Fruit fly (Drosophila melanogaster) whole organism, wandering third instar larva: Measurements from ENCODE around the gene CG42590.
A peak's percentile ranks its signal among the peaks of the same experiment; 100 is the strongest.

Experiments used
- Abd-B ChIP-seq: fragments of >200 bp; optimal IDR thresholded peaks from 2 replicates; lab custom pipeline; 2017; ENCODE audit warnings: missing biosample characterization, missing genetic modification characterization
- CG9705 ChIP-seq: fragments of 200-800 bp; sonication (Bioruptor generic); optimal IDR thresholded peaks from 2 replicates; lab custom pipeline; 2018; ENCODE audit warnings: missing biosample characterization, mild to moderate bottlenecking, missing genetic modification characterization
- CrebA ChIP-seq: fragments of 200-800 bp; sonication (Bioruptor generic); optimal IDR thresholded peaks from 2 replicates; lab custom pipeline; 2016; ENCODE audit warnings: missing biosample characterization, mild to moderate bottlenecking, missing genetic modification characterization, borderline replicate concordance
- Dfd ChIP-seq: fragments of >200 bp; optimal IDR thresholded peaks from 2 replicates; lab custom pipeline; 2017; ENCODE audit warnings: missing biosample characterization, missing genetic modification characterization
- Dif ChIP-seq: fragments of 200-275, 200-300 bp; sonication (Bioruptor generic); optimal IDR thresholded peaks from 2 replicates; lab custom pipeline; 2018; ENCODE audit warnings: missing biosample characterization, missing genetic modification characterization; ENCODE audit not compliant: partially characterized antibody
- GATAd ChIP-seq: sonication (Bioruptor generic); optimal IDR thresholded peaks from 2 replicates; lab custom pipeline; 2016; ENCODE audit warnings: missing biosample characterization, missing genetic modification characterization
- HLH106 ChIP-seq: fragments of 200-800 bp; optimal IDR thresholded peaks from 3 replicates; lab custom pipeline; 2019; ENCODE audit warnings: missing biosample characterization, mild to moderate bottlenecking, missing genetic modification characterization, moderate library complexity
- Hnf4 ChIP-seq: fragments of 200-800 bp; sonication (Bioruptor generic); optimal IDR thresholded peaks from 2 replicates; lab custom pipeline; 2016; ENCODE audit warnings: missing biosample characterization, mild to moderate bottlenecking, missing genetic modification characterization
- Hr78 ChIP-seq: fragments of >200 bp; optimal IDR thresholded peaks from 2 replicates; lab custom pipeline; 2017; ENCODE audit warnings: missing biosample characterization, missing genetic modification characterization
- Jra ChIP-seq: sonication (Bioruptor generic); optimal IDR thresholded peaks from 2 replicates; lab custom pipeline; 2016; ENCODE audit warnings: missing biosample characterization, missing genetic modification characterization
- Mio ChIP-seq: sonication (Bioruptor generic); optimal IDR thresholded peaks from 2 replicates; lab custom pipeline; 2016; ENCODE audit warnings: missing biosample characterization, missing genetic modification characterization
- Myc ChIP-seq: fragments of >200 bp; optimal IDR thresholded peaks from 2 replicates; lab custom pipeline; 2017
- N ChIP-seq: fragments of >200 bp; optimal IDR thresholded peaks from 2 replicates; lab custom pipeline; 2018; ENCODE audit warnings: missing biosample characterization, missing external identifiers, missing genetic modification characterization
- OdsH ChIP-seq: fragments of 200-800 bp; sonication (Bioruptor generic); optimal IDR thresholded peaks from 2 replicates; lab custom pipeline; 2016; ENCODE audit warnings: missing biosample characterization, mild to moderate bottlenecking, missing genetic modification characterization
- Rel ChIP-seq, 2 experiments: fragments of 200-800 bp; sonication (Bioruptor generic) in 1 of 2; optimal IDR thresholded peaks; 2 replicates in 1 of 2; 3 replicates in 1 of 2; lab custom pipeline; 2016 to 2019; ENCODE audit warnings: mild to moderate bottlenecking in 2 of 2, missing biosample characterization in 2 of 2, missing genetic modification characterization in 2 of 2, moderate library complexity in 1 of 2
- Sp1 ChIP-seq: fragments of 200-800 bp; sonication (Bioruptor generic); optimal IDR thresholded peaks from 3 replicates; lab custom pipeline; 2019; ENCODE audit warnings: missing biosample characterization, mild to moderate bottlenecking, missing genetic modification characterization, moderate library complexity
- Vsx2 ChIP-seq: fragments of 200-300, 225-300 bp; sonication (Bioruptor generic); optimal IDR thresholded peaks from 2 replicates; lab custom pipeline; 2018; ENCODE audit warnings: missing biosample characterization, missing genetic modification characterization; ENCODE audit not compliant: partially characterized antibody
- br ChIP-seq: fragments of 200-800 bp; sonication (Bioruptor generic); optimal IDR thresholded peaks from 2 replicates; lab custom pipeline; 2016; ENCODE audit warnings: missing biosample characterization, missing genetic modification characterization
- dl ChIP-seq, 2 experiments: fragments of 175-275, 200-275 bp in 1 of 2; fragments of 200-275 bp in 1 of 2; sonication (Bioruptor generic); optimal IDR thresholded peaks; lab custom pipeline; 2018; ENCODE audit warnings: mild to moderate bottlenecking in 2 of 2, missing biosample characterization in 2 of 2, missing genetic modification characterization in 2 of 2, moderate library complexity in 2 of 2; ENCODE audit not compliant: partially characterized antibody in 2 of 2, insufficient read depth in 1 of 2
- dmrt93B ChIP-seq: fragments of 200-800 bp; sonication (Bioruptor generic); optimal IDR thresholded peaks from 2 replicates; lab custom pipeline; 2018; ENCODE audit warnings: missing biosample characterization, mild to moderate bottlenecking, missing genetic modification characterization
- dsf ChIP-seq: sonication (Bioruptor generic); optimal IDR thresholded peaks from 2 replicates; lab custom pipeline; 2016; ENCODE audit warnings: missing biosample characterization, missing genetic modification characterization, borderline replicate concordance
- ey ChIP-seq: fragments of 200-800 bp; sonication (Bioruptor generic); optimal IDR thresholded peaks from 2 replicates; lab custom pipeline; 2016; ENCODE audit warnings: missing biosample characterization, missing genetic modification characterization
- foxo ChIP-seq, 2 experiments: fragments of 200-800 bp; sonication (Bioruptor generic); optimal IDR thresholded peaks; 2 replicates in 1 of 2; 3 replicates in 1 of 2; lab custom pipeline; 2016 to 2017; ENCODE audit warnings: missing biosample characterization in 2 of 2, missing genetic modification characterization in 2 of 2
- fru ChIP-seq: fragments of 200-800 bp; sonication (Bioruptor generic); optimal IDR thresholded peaks from 3 replicates; lab custom pipeline; 2016; ENCODE audit warnings: missing biosample characterization, mild to moderate bottlenecking, missing genetic modification characterization
- jim ChIP-seq: fragments of 175-275, 200-325 bp; sonication (Bioruptor generic); optimal IDR thresholded peaks from 2 replicates; lab custom pipeline; 2016; ENCODE audit warnings: missing biosample characterization, mild to moderate bottlenecking, missing genetic modification characterization
- lola ChIP-seq: fragments of >200 bp; optimal IDR thresholded peaks from 2 replicates; lab custom pipeline; 2017; ENCODE audit warnings: missing biosample characterization, missing genetic modification characterization
- pan ChIP-seq: fragments of >200 bp; optimal IDR thresholded peaks from 2 replicates; lab custom pipeline; 2017
- psq ChIP-seq: fragments of 200-800 bp; sonication (Bioruptor generic); optimal IDR thresholded peaks from 3 replicates; lab custom pipeline; 2017; ENCODE audit warnings: missing biosample characterization, mild to moderate bottlenecking, missing genetic modification characterization, moderate library complexity
- rgr ChIP-seq: fragments of 200-800 bp; sonication (Bioruptor generic); optimal IDR thresholded peaks from 3 replicates; lab custom pipeline; 2016; ENCODE audit warnings: missing biosample characterization, mild to moderate bottlenecking, missing genetic modification characterization
- sv ChIP-seq: fragments of 200-800 bp; sonication (Bioruptor generic); optimal IDR thresholded peaks from 3 replicates; lab custom pipeline; 2016; ENCODE audit warnings: missing biosample characterization, missing genetic modification characterization
- tai ChIP-seq: sonication (Bioruptor generic); optimal IDR thresholded peaks from 2 replicates; lab custom pipeline; 2016; ENCODE audit warnings: missing biosample characterization, missing genetic modification characterization
- usp ChIP-seq: fragments of >200 bp; optimal IDR thresholded peaks from 2 replicates; lab custom pipeline; 2017; ENCODE audit warnings: missing biosample characterization, missing genetic modification characterization
- woc ChIP-seq: sonication (Bioruptor generic); optimal IDR thresholded peaks from 2 replicates; lab custom pipeline; 2016; ENCODE audit warnings: missing biosample characterization, mild to moderate bottlenecking, missing genetic modification characterization

Gene CG42590

DNA sequence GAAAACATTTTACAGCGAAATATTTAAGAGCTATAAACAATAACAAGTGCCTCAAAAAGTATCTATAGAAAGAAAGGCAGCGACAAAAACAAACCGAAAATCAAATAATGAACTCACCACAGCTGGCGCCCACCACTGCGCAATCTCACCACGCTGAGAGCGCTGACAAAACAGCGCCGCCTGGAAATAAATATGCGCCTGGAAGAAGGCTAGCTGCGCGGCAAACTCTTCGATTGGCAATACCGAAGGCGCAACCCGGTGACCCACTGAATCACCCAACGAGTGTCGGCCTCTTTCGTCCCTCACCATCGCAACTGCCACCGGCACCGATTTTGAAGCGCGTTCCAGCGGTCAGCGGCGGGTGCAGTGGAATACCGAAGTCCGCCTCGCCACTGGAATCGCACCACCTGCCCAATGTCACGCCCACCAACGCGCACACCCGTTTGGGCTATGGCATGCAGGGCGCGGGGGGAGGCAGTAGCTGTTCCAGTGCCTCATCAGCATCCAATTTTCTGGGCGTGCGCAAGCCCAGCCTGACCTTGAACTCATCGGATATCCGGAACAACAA, 2.7 kb upstream of the CG42590 start:
- TF ChIP-seq N (GFP tag; lab: Kevin White, UChicago) (peak; percentile 53), dmrt93B (GFP tag; lab: Kevin White, UChicago) (no peak), Rel (GFP tag; optimal IDR thresholded peaks at IDR 0.05; lab: Kevin White, UChicago) (no peak), Rel (tag; optimal IDR thresholded peaks at IDR 0.05; lab: Kevin White, UChicago) (no peak), OdsH (GFP tag; lab: Kevin White, UChicago) (no peak), usp (GFP tag; lab: Kevin White, UChicago) (no peak), ey (GFP tag; lab: Kevin White, UChicago) (no peak), Hnf4 (no peak), sv (no peak), CrebA (GFP tag; lab: Kevin White, UChicago) (no peak), rgr (GFP tag; lab: Kevin White, UChicago) (no peak), dl (GFP tag; optimal IDR thresholded peaks at IDR 0.05; lab: Kevin White, UChicago; ENCODE audit: insufficient read depth in 1 of 2, partially characterized antibody in 2 of 2) (no peak), HLH106 (tag; lab: Kevin White, UChicago) (no peak), CG9705 (GFP tag; lab: Kevin White, UChicago) (no peak), fru (GFP tag; lab: Kevin White, UChicago) (no peak), woc (GFP tag; lab: Kevin White, UChicago) (no peak), pan (lab: Kevin White, UChicago) (no peak), Sp1 (no peak), Jra (no peak), Myc (lab: Kevin White, UChicago) (peak; percentile 81), Mio (GFP tag; lab: Kevin White, UChicago) (no peak), dsf (no peak), Hr78 (no peak), Abd-B (GFP tag; lab: Kevin White, UChicago) (peak; percentile 57)

DNA sequence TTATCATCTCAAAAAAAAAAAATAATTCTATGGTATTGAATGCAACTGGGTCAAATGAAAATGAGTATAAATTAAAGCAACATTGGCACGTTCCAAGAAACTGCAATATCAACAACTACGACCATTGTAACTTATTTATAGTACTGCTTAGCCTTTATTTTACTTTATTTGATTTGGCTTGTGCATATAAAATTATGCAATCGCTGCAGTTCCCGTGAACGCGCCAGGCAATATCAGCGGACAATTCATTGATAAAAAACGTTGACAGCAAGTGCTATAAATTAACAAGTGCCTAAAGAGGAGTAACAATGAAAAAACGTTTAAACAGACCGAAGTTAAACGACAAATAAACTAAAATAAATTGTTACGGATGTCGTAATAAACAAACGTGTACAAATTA, 2.1 kb upstream of the CG42590 start:
- TF ChIP-seq tai (GFP tag; lab: Kevin White, UChicago), result no peak
- TF ChIP-seq rgr (GFP tag; lab: Kevin White, UChicago), result no peak
- TF ChIP-seq Hr78, result no peak
- TF ChIP-seq Rel (GFP tag; optimal IDR thresholded peaks at IDR 0.05; lab: Kevin White, UChicago), result no peak
- TF ChIP-seq Rel (tag; optimal IDR thresholded peaks at IDR 0.05; lab: Kevin White, UChicago), result no peak
- TF ChIP-seq psq (GFP tag; lab: Kevin White, UChicago), result no peak
- TF ChIP-seq ey (GFP tag; lab: Kevin White, UChicago), result no peak
- no peak for TF ChIP-seq fru (GFP tag; lab: Kevin White, UChicago)
- no peak for TF ChIP-seq Dif
- no peak for TF ChIP-seq N (GFP tag; lab: Kevin White, UChicago)
- no peak for TF ChIP-seq br
- TF ChIP-seq jim, result no peak
- TF ChIP-seq woc (GFP tag; lab: Kevin White, UChicago), result no peak
- TF ChIP-seq Dfd (GFP tag; lab: Kevin White, UChicago), result no peak
- TF ChIP-seq Abd-B (GFP tag; lab: Kevin White, UChicago), result no peak
- TF ChIP-seq, all 38 proteins: peak for 0

DNA sequence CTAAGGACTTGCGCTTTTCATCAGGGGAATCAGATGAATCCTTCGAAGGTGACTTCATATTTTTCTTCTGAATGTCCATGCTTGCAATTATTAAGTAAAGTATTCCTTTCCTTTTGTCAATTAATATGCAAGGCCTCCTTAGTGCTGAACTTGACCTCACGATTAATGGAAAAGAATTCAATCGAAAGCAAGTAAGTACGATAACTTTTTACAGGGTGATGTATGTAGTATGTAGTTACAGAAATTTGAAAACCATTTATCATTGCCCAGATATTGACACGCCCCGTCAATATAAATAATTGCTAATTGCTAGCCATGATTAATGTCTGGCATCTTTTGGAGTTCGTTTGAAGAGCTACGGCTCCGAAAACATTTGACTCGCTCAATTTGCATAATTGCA, 793 bp upstream of the CG42590 start, which contains the start of gene CG42591:
Gene CG42591 (minus strand): TSS at position 101 of the 400 bp plus-strand sequence.
- TF ChIP-seq woc (GFP tag; lab: Kevin White, UChicago) (no peak), dmrt93B (GFP tag; lab: Kevin White, UChicago) (no peak), rgr (GFP tag; lab: Kevin White, UChicago) (no peak), ey (GFP tag; lab: Kevin White, UChicago) (no peak), Myc (lab: Kevin White, UChicago) (no peak), HLH106 (tag; lab: Kevin White, UChicago) (no peak), jim (no peak), lola (GFP tag; lab: Kevin White, UChicago) (no peak), foxo (GFP tag; optimal IDR thresholded peaks at IDR 0.05; lab: Kevin White, UChicago) (no peak), OdsH (GFP tag; lab: Kevin White, UChicago) (no peak), GATAd (GFP tag; lab: Kevin White, UChicago) (no peak), CrebA (GFP tag; lab: Kevin White, UChicago) (no peak), psq (GFP tag; lab: Kevin White, UChicago) (no peak), Dfd (GFP tag; lab: Kevin White, UChicago) (no peak), Mio (GFP tag; lab: Kevin White, UChicago) (no peak), tai (GFP tag; lab: Kevin White, UChicago) (no peak), sv (no peak), Vsx2 (no peak)
